Worm (Caenorhabditis elegans) whole organism, L2 larva: ENCODE data around the gene btbd-10.
A peak's percentile ranks its signal among the peaks of the same experiment; 100 is the strongest.

Experiments
- C34F6.9 ChIP-seq: fragments of 150-350 bp; optimal IDR thresholded peaks from 2 replicates; lab custom pipeline; 2014; ENCODE audit warnings: missing biosample characterization, missing genetic modification characterization
- F13H6.1 ChIP-seq: sonication (generic microtip); optimal IDR thresholded peaks from 2 replicates; lab custom pipeline; 2016; ENCODE audit warnings: missing genetic modification characterization, missing compliant biosample characterization
- Y55F3AM.14 ChIP-seq: fragments of 200-800 bp; sonication (Bioruptor generic); optimal IDR thresholded peaks from 2 replicates; lab custom pipeline; 2018; ENCODE audit warnings: mild to moderate bottlenecking, missing genetic modification characterization, missing compliant biosample characterization
- ZK546.5 ChIP-seq: sonication (generic microtip); optimal IDR thresholded peaks from 2 replicates; lab custom pipeline; 2017; ENCODE audit warnings: missing biosample characterization, missing genetic modification characterization
- alr-1 ChIP-seq: fragments of 150-350 bp; optimal IDR thresholded peaks from 2 replicates; lab custom pipeline; 2014; ENCODE audit warnings: missing biosample characterization, missing genetic modification characterization
- aly-2 ChIP-seq: fragments of 150-350 bp; optimal IDR thresholded peaks from 2 replicates; lab custom pipeline; 2014; ENCODE audit warnings: missing biosample characterization, missing genetic modification characterization
- blmp-1 ChIP-seq: sonication (generic microtip); optimal IDR thresholded peaks from 2 replicates; lab custom pipeline; 2017; ENCODE audit warnings: missing genetic modification characterization, mild to moderate bottlenecking, missing compliant biosample characterization, antibody characterized with exemption, moderate library complexity; ENCODE audit not compliant: insufficient read depth
- ceh-16 ChIP-seq: fragments of 150-350 bp; optimal IDR thresholded peaks from 2 replicates; lab custom pipeline; 2014; ENCODE audit warnings: missing biosample characterization, missing genetic modification characterization
- crh-2 ChIP-seq: sonication (generic microtip); optimal IDR thresholded peaks from 2 replicates; lab custom pipeline; 2017; ENCODE audit warnings: missing biosample characterization, missing genetic modification characterization
- egl-27 ChIP-seq: sonication (generic microtip); optimal IDR thresholded peaks from 3 replicates; lab custom pipeline; 2017; ENCODE audit warnings: missing biosample characterization, missing genetic modification reagents, missing genetic modification characterization
- elt-3 ChIP-seq: sonication (generic microtip); optimal IDR thresholded peaks from 2 replicates; lab custom pipeline; 2017; ENCODE audit warnings: missing biosample characterization, missing genetic modification characterization
- fos-1 ChIP-seq: fragments of 150-350 bp; optimal IDR thresholded peaks from 2 replicates; lab custom pipeline; 2014; ENCODE audit warnings: missing biosample characterization, missing genetic modification characterization
- gmeb-1 ChIP-seq: fragments of 150-350 bp; optimal IDR thresholded peaks from 2 replicates; lab custom pipeline; 2014; ENCODE audit warnings: missing biosample characterization, missing genetic modification characterization
- lin-11 ChIP-seq: fragments of 150-350 bp; sonication (generic microtip); optimal IDR thresholded peaks from 2 replicates; lab custom pipeline; 2014; ENCODE audit warnings: missing biosample characterization, missing genetic modification characterization, inconsistent platforms, mixed read lengths
- lin-13 ChIP-seq: fragments of 150-350 bp; optimal IDR thresholded peaks from 2 replicates; lab custom pipeline; 2014; ENCODE audit warnings: missing biosample characterization, missing genetic modification reagents, missing genetic modification characterization
- lin-39 ChIP-seq: fragments of 150-350 bp; optimal IDR thresholded peaks from 2 replicates; lab custom pipeline; 2014; ENCODE audit warnings: missing biosample characterization, missing genetic modification reagents, missing genetic modification characterization
- mbf-1 ChIP-seq: sonication (generic microtip); optimal IDR thresholded peaks from 2 replicates; lab custom pipeline; 2017; ENCODE audit warnings: missing biosample characterization, missing genetic modification characterization
- nhr-10 ChIP-seq: sonication (generic microtip); optimal IDR thresholded peaks from 2 replicates; lab custom pipeline; 2017; ENCODE audit warnings: missing biosample characterization, missing genetic modification characterization
- nhr-11 ChIP-seq: fragments of 150-350 bp; optimal IDR thresholded peaks from 2 replicates; lab custom pipeline; 2014; ENCODE audit warnings: missing biosample characterization, missing genetic modification characterization
- nhr-12 ChIP-seq: fragments of 150-350 bp; optimal IDR thresholded peaks from 2 replicates; lab custom pipeline; 2014; ENCODE audit warnings: missing biosample characterization, missing genetic modification characterization
- nhr-129 ChIP-seq: fragments of 150-350 bp; optimal IDR thresholded peaks from 2 replicates; lab custom pipeline; 2014; ENCODE audit warnings: missing biosample characterization, missing genetic modification characterization
- nhr-21 ChIP-seq: fragments of 150-350 bp; optimal IDR thresholded peaks from 2 replicates; lab custom pipeline; 2014; ENCODE audit warnings: missing biosample characterization, missing genetic modification characterization
- nhr-23 ChIP-seq: fragments of 150-350 bp; optimal IDR thresholded peaks from 2 replicates; lab custom pipeline; 2014; ENCODE audit warnings: missing biosample characterization, missing genetic modification reagents, missing genetic modification characterization
- nhr-237 ChIP-seq: fragments of 150-350 bp; optimal IDR thresholded peaks from 2 replicates; lab custom pipeline; 2014; ENCODE audit warnings: missing biosample characterization, missing genetic modification characterization
- nhr-25 ChIP-seq: fragments of 150-350 bp; sonication (generic microtip); optimal IDR thresholded peaks from 3 replicates; lab custom pipeline; 2014; ENCODE audit warnings: missing biosample characterization, missing genetic modification characterization
- nhr-6 ChIP-seq: fragments of 150-350 bp; optimal IDR thresholded peaks from 2 replicates; lab custom pipeline; 2014; ENCODE audit warnings: missing biosample characterization, missing genetic modification characterization
- nhr-77 ChIP-seq: fragments of 150-350 bp; optimal IDR thresholded peaks from 2 replicates; lab custom pipeline; 2014; ENCODE audit warnings: missing biosample characterization, missing genetic modification characterization
- peb-1 ChIP-seq: fragments of 150-350 bp; optimal IDR thresholded peaks from 2 replicates; lab custom pipeline; 2014; ENCODE audit warnings: missing biosample characterization, missing genetic modification characterization
- sem-4 ChIP-seq: fragments of 150-350 bp; optimal IDR thresholded peaks from 2 replicates; lab custom pipeline; 2014; ENCODE audit warnings: missing biosample characterization, missing genetic modification reagents, missing genetic modification characterization
- skn-1 ChIP-seq: sonication (generic microtip); optimal IDR thresholded peaks from 2 replicates; lab custom pipeline; 2017; ENCODE audit warnings: missing biosample characterization, missing genetic modification characterization
- sma-3 ChIP-seq: sonication (generic microtip); optimal IDR thresholded peaks from 2 replicates; lab custom pipeline; 2016; ENCODE audit warnings: missing genetic modification reagents, missing genetic modification characterization, missing compliant biosample characterization
- sma-9 ChIP-seq, 2 experiments: fragments of 150-350 bp in 1 of 2; sonication (generic microtip) in 1 of 2; optimal IDR thresholded peaks; 2 replicates each; lab custom pipeline; 2014 to 2016; ENCODE audit warnings: missing genetic modification characterization in 2 of 2, mild to moderate bottlenecking in 1 of 2, missing biosample characterization in 1 of 2, missing compliant biosample characterization in 1 of 2, missing genetic modification reagents in 1 of 2, moderate library complexity in 1 of 2
- unc-39 ChIP-seq: fragments of 150-350 bp; optimal IDR thresholded peaks from 2 replicates; lab custom pipeline; 2014; ENCODE audit warnings: missing biosample characterization, missing genetic modification characterization
- unc-55 ChIP-seq: fragments of 150-350 bp; sonication (generic microtip); optimal IDR thresholded peaks from 3 replicates; lab custom pipeline; 2014; ENCODE audit warnings: missing biosample characterization, missing genetic modification reagents, missing genetic modification characterization
- unc-62 ChIP-seq: fragments of 150-350 bp; optimal IDR thresholded peaks from 2 replicates; lab custom pipeline; 2014; ENCODE audit warnings: missing biosample characterization, missing genetic modification reagents, missing genetic modification characterization
- zag-1 ChIP-seq: fragments of 150-350 bp; optimal IDR thresholded peaks from 2 replicates; lab custom pipeline; 2014; ENCODE audit warnings: missing biosample characterization, missing genetic modification characterization
- ztf-11 ChIP-seq: sonication (generic microtip); optimal IDR thresholded peaks from 2 replicates; lab custom pipeline; 2017; ENCODE audit warnings: missing biosample characterization, missing genetic modification characterization
- ztf-4 ChIP-seq: fragments of 150-350 bp; optimal IDR thresholded peaks from 2 replicates; lab custom pipeline; 2014; ENCODE audit warnings: missing biosample characterization, missing genetic modification characterization

The btbd-10 gene

DNA sequence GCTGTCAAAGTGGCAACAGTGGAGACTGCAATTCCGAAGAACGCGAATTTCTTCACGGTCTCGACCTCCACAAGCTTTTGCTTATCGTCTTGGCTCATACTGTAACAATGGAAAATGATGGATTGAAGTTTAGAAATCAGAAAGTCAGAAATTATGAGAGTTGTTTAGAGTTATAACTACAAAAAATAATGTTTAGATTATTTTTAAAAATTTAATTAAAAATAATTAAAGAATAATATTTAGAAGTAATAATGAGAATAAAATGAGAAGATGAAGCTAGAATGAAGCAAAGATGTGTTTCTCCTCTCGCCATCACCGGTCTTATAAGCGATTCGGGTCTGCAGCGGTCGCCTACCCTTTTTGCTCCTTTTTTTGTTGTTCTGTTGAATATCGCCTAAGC lies 31.8 kb upstream of the btbd-10 start, which contains the start of gene col-73:
col-73 (minus strand) TSS at position 101 of the 400 bp plus-strand sequence.
- TF ChIP-seq nhr-23 (tag; lab: Kevin White, UChicago), result no peak
- TF ChIP-seq peb-1 (tag; lab: Kevin White, UChicago), result no peak
- no peak for TF ChIP-seq mbf-1 (tag; lab: Kevin White, UChicago)
- TF ChIP-seq unc-39 (tag; lab: Kevin White, UChicago), result no peak
- no peak for TF ChIP-seq nhr-237 (tag; lab: Kevin White, UChicago)
- TF ChIP-seq elt-3 (tag; lab: Kevin White, UChicago), result no peak

DNA sequence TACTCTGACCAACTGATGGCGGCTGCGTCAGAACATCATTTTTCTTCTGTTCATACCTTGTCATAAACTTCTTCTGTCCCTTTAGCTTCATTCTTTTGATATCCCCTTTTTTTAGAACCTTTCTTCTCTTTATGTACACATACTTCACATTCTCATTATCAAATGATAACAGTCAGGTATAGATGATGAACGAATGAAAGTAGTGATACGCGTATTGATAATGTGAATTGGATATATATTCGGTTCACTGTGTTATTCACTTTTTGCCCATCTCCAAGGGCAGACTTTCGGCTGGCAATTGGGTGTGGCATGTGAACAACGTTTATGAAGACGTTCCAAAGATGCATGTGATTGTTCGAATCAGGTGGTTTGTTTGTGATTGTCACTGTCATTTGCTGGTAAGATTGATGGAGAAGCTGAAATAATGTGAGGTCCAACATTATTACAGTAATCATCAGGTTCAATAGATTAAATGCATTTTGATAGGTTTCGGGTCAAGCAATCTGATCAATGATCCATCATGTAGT lies 30.4 kb upstream of the btbd-10 start, which contains the start of gene F11G11.15:
F11G11.15 (plus strand) TSS at position 511 of the 527 bp plus-strand sequence.
- peak; percentile 40 for TF ChIP-seq nhr-25
- no peak for TF ChIP-seq mbf-1 (tag; lab: Kevin White, UChicago)
- TF ChIP-seq sem-4 (tag; lab: Kevin White, UChicago), result no peak
- TF ChIP-seq nhr-21, result peak; percentile 32
- peak; percentile 63 for TF ChIP-seq blmp-1 (tag; lab: Kevin White, UChicago)

ce11 chrII:4876091-4876490 lies 28.7 kb upstream of the btbd-10 start, which contains the start of gene F11G11.13:
F11G11.13 (minus strand) TSS chrII:4876179.
- no peak for TF ChIP-seq unc-62 (GFP tag; lab: Kevin White, UChicago)
- no peak for TF ChIP-seq unc-39 (tag; lab: Kevin White, UChicago)
- TF ChIP-seq sem-4 (tag; lab: Kevin White, UChicago), result peak; percentile 33
- no peak for TF ChIP-seq sma-3
- TF ChIP-seq nhr-11, result no peak
- no peak for TF ChIP-seq zag-1
- no peak for TF ChIP-seq alr-1 (tag; lab: Kevin White, UChicago)
- no peak for TF ChIP-seq lin-39 (tag; lab: Kevin White, UChicago)
- TF ChIP-seq ztf-11 (tag; lab: Kevin White, UChicago), result no peak
- no peak for TF ChIP-seq nhr-10 (tag; lab: Kevin White, UChicago)
- no peak for TF ChIP-seq ceh-16 (tag; lab: Kevin White, UChicago)
- peak; percentile 15 for TF ChIP-seq sma-9 (GFP tag; optimal IDR thresholded peaks at IDR 0.05; lab: Kevin White, UChicago)
- no peak for TF ChIP-seq sma-9 (tag; optimal IDR thresholded peaks at IDR 0.05; lab: Kevin White, UChicago)
- TF ChIP-seq ZK546.5 (tag; lab: Kevin White, UChicago), result no peak
- TF ChIP-seq nhr-77, result no peak
- no peak for TF ChIP-seq ztf-4 (tag; lab: Kevin White, UChicago)
- TF ChIP-seq blmp-1 (tag; lab: Kevin White, UChicago), result peak; percentile 97
- TF ChIP-seq unc-55 (GFP tag; lab: Kevin White, UChicago), result no peak
- TF ChIP-seq egl-27 (tag; lab: Kevin White, UChicago), result no peak
- peak; percentile 21 for TF ChIP-seq nhr-21
- no peak for TF ChIP-seq Y55F3AM.14 (GFP tag; lab: Kevin White, UChicago)
- no peak for TF ChIP-seq lin-13 (GFP tag; lab: Kevin White, UChicago)
- peak; percentile 15 for TF ChIP-seq nhr-25
- no peak for TF ChIP-seq F13H6.1 (tag; lab: Kevin White, UChicago)
- TF ChIP-seq, all 48 proteins: peak for 5

DNA sequence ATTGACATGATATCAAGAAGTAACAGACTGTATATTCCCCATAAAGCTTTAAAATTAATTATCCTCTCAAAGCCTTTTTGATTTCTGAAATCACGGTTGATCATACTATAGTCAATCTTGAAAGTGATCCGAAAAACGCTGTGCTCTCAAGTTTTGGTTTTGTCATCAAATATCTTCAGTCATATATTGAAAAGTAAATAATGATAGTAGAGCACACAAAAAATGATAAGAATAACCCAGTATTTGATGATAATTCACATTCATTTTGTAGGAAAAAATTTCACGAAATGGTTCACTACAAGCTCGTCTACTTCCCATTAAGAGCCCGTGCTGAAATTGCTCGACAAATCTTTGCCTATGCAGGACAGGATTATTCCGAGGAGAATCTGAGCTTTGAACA lies 25.2 kb upstream of the btbd-10 start, which contains the start of gene gst-6:
gst-6 (plus strand) TSS at position 263 of the 400 bp plus-strand sequence.
- TF ChIP-seq skn-1 (tag; lab: Kevin White, UChicago) (peak; percentile 46), fos-1 (tag; lab: Kevin White, UChicago) (peak; percentile 61), alr-1 (tag; lab: Kevin White, UChicago) (no peak)

ce11 chrII:4881727-4882126 lies 23.1 kb upstream of the btbd-10 start, which contains the start of gene gst-7:
gst-7 (plus strand) TSS chrII:4882062.
- TF ChIP-seq ZK546.5 (tag; lab: Kevin White, UChicago), result no peak
- no peak for TF ChIP-seq alr-1 (tag; lab: Kevin White, UChicago)
- peak; percentile 75 for TF ChIP-seq sma-9 (GFP tag; optimal IDR thresholded peaks at IDR 0.05; lab: Kevin White, UChicago)
- no peak for TF ChIP-seq sma-9 (tag; optimal IDR thresholded peaks at IDR 0.05; lab: Kevin White, UChicago)
- TF ChIP-seq C34F6.9 (tag; lab: Kevin White, UChicago), result peak; percentile 1
- no peak for TF ChIP-seq ztf-11 (tag; lab: Kevin White, UChicago)
- TF ChIP-seq nhr-23 (tag; lab: Kevin White, UChicago), result no peak
- peak; percentile 61 for TF ChIP-seq sma-3
- no peak for TF ChIP-seq nhr-11
- TF ChIP-seq unc-39 (tag; lab: Kevin White, UChicago), result no peak
- TF ChIP-seq nhr-10 (tag; lab: Kevin White, UChicago), result no peak
- TF ChIP-seq fos-1 (tag; lab: Kevin White, UChicago), result peak; percentile 64
- no peak for TF ChIP-seq lin-39 (tag; lab: Kevin White, UChicago)
- TF ChIP-seq skn-1 (tag; lab: Kevin White, UChicago), result peak; percentile 94
- peak; percentile 21 for TF ChIP-seq crh-2
- no peak for TF ChIP-seq Y55F3AM.14 (GFP tag; lab: Kevin White, UChicago)
- no peak for TF ChIP-seq nhr-6 (tag; lab: Kevin White, UChicago)
- no peak for TF ChIP-seq ztf-4 (tag; lab: Kevin White, UChicago)
- no peak for TF ChIP-seq lin-11 (tag; lab: Kevin White, UChicago)
- TF ChIP-seq blmp-1 (tag; lab: Kevin White, UChicago), result no peak
- peak; percentile 62 for TF ChIP-seq nhr-25
- TF ChIP-seq unc-55 (GFP tag; lab: Kevin White, UChicago), result peak; percentile 15
- no peak for TF ChIP-seq nhr-21
- TF ChIP-seq nhr-129, result peak; percentile 26
- TF ChIP-seq nhr-12, result no peak
- TF ChIP-seq F13H6.1 (tag; lab: Kevin White, UChicago), result peak; percentile 23
- TF ChIP-seq gmeb-1, result peak; percentile 6
- no peak for TF ChIP-seq lin-13 (GFP tag; lab: Kevin White, UChicago)
- TF ChIP-seq aly-2, result no peak
- no peak for TF ChIP-seq sem-4 (tag; lab: Kevin White, UChicago)
- TF ChIP-seq, all 48 proteins: peak for 11
